Worm (Caenorhabditis elegans) whole organism, late embryonic: ENCODE data around the gene B0563.1.

Experiments
- F13H6.1 ChIP-seq: sonication (generic microtip); optimal IDR thresholded peaks from 2 replicates; lab custom pipeline; 2016; ENCODE audit warnings: missing genetic modification characterization, missing compliant biosample characterization
- ama-1 ChIP-seq: fragments of 150-350 bp; optimal IDR thresholded peaks from 2 replicates; lab custom pipeline; 2014
- ceh-2 ChIP-seq: sonication (generic microtip); optimal IDR thresholded peaks from 2 replicates; lab custom pipeline; 2016; ENCODE audit warnings: missing genotype, missing genetic modification characterization, missing compliant biosample characterization
- ceh-30 ChIP-seq: fragments of 150-350 bp; optimal IDR thresholded peaks from 2 replicates; lab custom pipeline; 2014; ENCODE audit warnings: missing biosample characterization, missing genetic modification characterization
- pha-4 ChIP-seq: fragments of 150-350 bp; optimal IDR thresholded peaks from 2 replicates; lab custom pipeline; 2018; ENCODE audit warnings: missing biosample characterization, missing genetic modification reagents, missing genetic modification characterization
- pqm-1 ChIP-seq: sonication (generic microtip); optimal IDR thresholded peaks from 2 replicates; lab custom pipeline; 2016; ENCODE audit warnings: missing genetic modification characterization, missing compliant biosample characterization
- pros-1 ChIP-seq: fragments of 150-350 bp; optimal IDR thresholded peaks from 2 replicates; lab custom pipeline; 2014; ENCODE audit warnings: missing biosample characterization, missing genetic modification reagents, missing genetic modification characterization
- sdc-2 ChIP-seq: sonication (generic microtip); optimal IDR thresholded peaks from 2 replicates; lab custom pipeline; 2016; ENCODE audit warnings: missing genotype, missing genetic modification characterization, missing compliant biosample characterization
- sox-4 ChIP-seq: sonication (generic microtip); optimal IDR thresholded peaks from 2 replicates; lab custom pipeline; 2017; ENCODE audit warnings: mild to moderate bottlenecking, missing genetic modification characterization, inconsistent platforms, missing compliant biosample characterization

- no peak for TF ChIP-seq ama-1 (lab: Kevin White, UChicago)
- no peak for TF ChIP-seq sox-4 (tag; lab: Kevin White, UChicago)
- TF ChIP-seq ceh-30 (tag; lab: Kevin White, UChicago), result no peak
- TF ChIP-seq pqm-1 (tag; lab: Kevin White, UChicago), result no peak
- TF ChIP-seq F13H6.1 (tag; lab: Kevin White, UChicago), result no peak
- no peak for TF ChIP-seq sdc-2 (tag; lab: Kevin White, UChicago)
- no peak for TF ChIP-seq pros-1
- TF ChIP-seq ceh-2 (tag; lab: Kevin White, UChicago), result no peak
- no peak for TF ChIP-seq pha-4 (tag; lab: Kevin White, UChicago)
These were observed 37.2 kb downstream of the B0563.1 start for ce11 chrX:9208492-9208891.
